Worm (Caenorhabditis elegans): ENCODE measurements around the gene ddr-1.

ddr-1 gene

DNA sequence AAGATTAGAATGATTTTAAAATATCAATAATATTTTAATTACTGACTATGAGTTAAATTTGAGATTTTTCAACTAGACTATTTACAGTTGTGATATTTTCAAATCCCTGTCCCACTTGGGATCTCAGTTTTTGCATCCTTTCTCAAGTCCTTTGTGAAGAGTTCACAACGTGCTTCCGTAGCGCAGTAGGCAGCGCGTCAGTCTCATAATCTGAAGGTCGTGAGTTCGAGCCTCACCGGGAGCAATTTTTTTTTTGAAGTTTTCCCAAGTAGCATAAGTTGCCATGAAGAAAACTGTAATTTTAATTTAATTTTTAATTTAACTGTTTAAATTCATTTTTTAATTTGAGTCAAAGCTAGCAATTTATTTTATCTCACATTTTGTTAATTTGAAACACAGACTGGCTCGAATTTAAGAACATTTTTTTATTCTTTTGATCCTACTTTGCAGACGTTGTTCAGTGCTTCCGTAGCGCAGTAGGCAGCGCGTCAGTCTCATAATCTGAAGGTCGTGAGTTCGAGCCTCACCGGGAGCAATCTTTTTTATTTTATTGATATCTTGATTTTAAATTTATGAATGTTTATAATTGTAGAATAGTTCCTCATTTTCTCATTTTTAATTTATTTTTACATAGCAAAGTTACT is 24.4 kb downstream of the ddr-1 start:
- TF ChIP-seq aly-2 (tag; optimal IDR thresholded peaks at IDR 0.05): no peak
- TF ChIP-seq lin-38 (GFP tag; IDR thresholded peaks at IDR 0.05): peak; percentile 59
- TF ChIP-seq nhr-25 (tag; optimal IDR thresholded peaks at IDR 0.05; ENCODE audit: borderline replicate concordance, insufficient read depth): no peak
- peak; percentile 57 for TF ChIP-seq mes-2 (tag; optimal IDR thresholded peaks at IDR 0.05; ENCODE audit: poor library complexity, severe bottlenecking)
- TF ChIP-seq lim-7 (GFP tag; IDR thresholded peaks at IDR 0.05): peak; percentile 59
- TF ChIP-seq hlh-30 (tag; optimal IDR thresholded peaks at IDR 0.05; ENCODE audit: insufficient read depth): no peak
- TF ChIP-seq duxl-1 (tag; optimal IDR thresholded peaks at IDR 0.05; ENCODE audit: poor library complexity): peak; percentile 29
- TF ChIP-seq ceh-44 (GFP tag; IDR thresholded peaks at IDR 0.05): peak; percentile 2; the same call in 1 of the 2 replicates
- peak; percentile 26 for TF ChIP-seq T20F7.1 (GFP tag; optimal IDR thresholded peaks at IDR 0.05)
- TF ChIP-seq ZK337.2 (GFP tag; IDR thresholded peaks at IDR 0.05): no peak
- TF ChIP-seq spr-1 (tag; optimal IDR thresholded peaks at IDR 0.05): no peak
- no peak for TF ChIP-seq mxl-3 (GFP tag; optimal IDR thresholded peaks at IDR 0.05)
- no peak for TF ChIP-seq ZK546.5 (tag; optimal IDR thresholded peaks at IDR 0.05)
- TF ChIP-seq madf-9 (GFP tag; conservative IDR thresholded peaks at IDR 0.05): no peak
- peak; percentile 17 for TF ChIP-seq nhr-102 (tag; optimal IDR thresholded peaks at IDR 0.05)
- no peak for TF ChIP-seq mdt-29 (GFP tag; IDR thresholded peaks at IDR 0.05)
- TF ChIP-seq Y75B8A.6 (GFP tag; IDR thresholded peaks at IDR 0.05): no peak
- peak; percentile 16 for TF ChIP-seq F37D6.2 (tag; optimal IDR thresholded peaks at IDR 0.05)
- 0 out of 2 replicates have a peak, but pooled peaks have one; percentile 36 for TF ChIP-seq vab-7 (GFP tag; IDR thresholded peaks at IDR 0.05)
- no peak for TF ChIP-seq R02D3.7 (tag; optimal IDR thresholded peaks at IDR 0.05)
- 0 out of 2 replicates have a peak, but pooled peaks have one; percentile 9 for TF ChIP-seq nhr-42 (GFP tag; IDR thresholded peaks at IDR 0.05)
- peak; percentile 50 for TF ChIP-seq mep-1 (tag; optimal IDR thresholded peaks at IDR 0.05)
- peak in 1 of 2 experiments; percentile 10 for TF ChIP-seq mdl-1 (tag; optimal IDR thresholded peaks at IDR 0.05)
- TF ChIP-seq pqm-1 (tag; optimal IDR thresholded peaks at IDR 0.05): no peak
- TF ChIP-seq F10B5.3 (tag; optimal IDR thresholded peaks at IDR 0.05): no peak
- TF ChIP-seq arid-1 (GFP tag; conservative IDR thresholded peaks at IDR 0.05): 0 out of 2 replicates have a peak, but pooled peaks have one; percentile 14
- TF ChIP-seq nhr-11 (tag; optimal IDR thresholded peaks at IDR 0.05): no peak
- no peak for TF ChIP-seq unc-130 (GFP tag; optimal IDR thresholded peaks at IDR 0.05)
- no peak for TF ChIP-seq T26A8.4 (GFP tag; IDR thresholded peaks at IDR 0.05)
- TF ChIP-seq daf-16 (GFP tag; optimal IDR thresholded peaks at IDR 0.05): peak in 1 of 2 experiments; percentile 52
- TF ChIP-seq daf-16 (tag; optimal IDR thresholded peaks at IDR 0.05): peak; percentile 21
- peak; percentile 10; the same call in 1 of the 2 replicates for TF ChIP-seq nhr-41 (GFP tag; IDR thresholded peaks at IDR 0.05)
- TF ChIP-seq dmd-9 (GFP tag; IDR thresholded peaks at IDR 0.05): no peak
- no peak for TF ChIP-seq skn-1 (tag; optimal IDR thresholded peaks at IDR 0.05)
- no peak for TF ChIP-seq dmd-6 (GFP tag; IDR thresholded peaks at IDR 0.05)
- TF ChIP-seq dve-1 (tag; optimal IDR thresholded peaks at IDR 0.05; ENCODE audit: insufficient read depth): peak; percentile 3
- TF ChIP-seq hmg-1.1 (GFP tag; IDR thresholded peaks at IDR 0.05): 0 out of 2 replicates have a peak, but pooled peaks have one; percentile 8
- peak in 1 of 2 experiments; percentile 2 for TF ChIP-seq lsy-2 (tag; optimal IDR thresholded peaks at IDR 0.05)
- no peak for TF ChIP-seq nhr-111 (GFP tag; optimal IDR thresholded peaks at IDR 0.05)
- TF ChIP-seq egl-43 (GFP tag; IDR thresholded peaks at IDR 0.05): peak; percentile 56; the same call in 1 of the 2 replicates
